Worm (Caenorhabditis elegans): Measurements from ENCODE around the gene zen-4.

DNA sequence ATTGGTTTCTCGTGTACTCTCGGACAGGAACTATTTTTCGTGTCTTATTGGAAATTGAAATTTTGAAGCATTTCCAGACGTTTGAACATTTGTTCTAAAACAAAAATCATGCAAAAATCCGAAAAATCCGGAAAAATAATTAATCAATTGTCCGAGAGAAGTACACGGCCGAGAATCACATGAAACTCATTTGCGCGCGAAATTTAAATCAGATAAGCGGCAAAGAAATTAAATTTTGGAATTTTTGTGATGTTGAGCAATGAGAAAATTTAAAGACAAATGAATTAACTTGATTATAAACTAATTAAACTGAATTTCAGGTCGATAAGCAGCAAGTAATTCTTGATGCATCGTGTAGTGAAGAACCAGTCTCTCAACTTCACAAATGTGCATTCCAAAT lies 9.3 kb upstream of the zen-4 start:
- TF ChIP-seq ceh-62 (tag; optimal IDR thresholded peaks at IDR 0.05): no peak
- TF ChIP-seq lsy-2 (tag; optimal IDR thresholded peaks at IDR 0.05): no peak
- no peak for TF ChIP-seq nhr-77 (tag; optimal IDR thresholded peaks at IDR 0.05)
- TF ChIP-seq ama-1 (optimal IDR thresholded peaks at IDR 0.05): no peak
- TF ChIP-seq zag-1 (tag; optimal IDR thresholded peaks at IDR 0.05): no peak
- no peak for TF ChIP-seq egl-27 (tag; optimal IDR thresholded peaks at IDR 0.05)
- no peak for TF ChIP-seq ces-1 (GFP tag; optimal IDR thresholded peaks at IDR 0.05)
- no peak for TF ChIP-seq dpl-1 (GFP tag; optimal IDR thresholded peaks at IDR 0.05)
- no peak for TF ChIP-seq madf-9 (GFP tag; conservative IDR thresholded peaks at IDR 0.05)
- no peak for TF ChIP-seq fkh-10 (GFP tag; optimal IDR thresholded peaks at IDR 0.05)
- no peak for TF ChIP-seq ceh-32 (tag; optimal IDR thresholded peaks at IDR 0.05; ENCODE audit: poor library complexity)
- TF ChIP-seq F44E2.7 (GFP tag; IDR thresholded peaks at IDR 0.05): no peak
- TF ChIP-seq lir-3 (tag; optimal IDR thresholded peaks at IDR 0.05): no peak
- no peak for TF ChIP-seq jun-1 (tag; optimal IDR thresholded peaks at IDR 0.05)

Data from whole organism, L4 larva.